Fruit fly (Drosophila melanogaster): ENCODE data around the gene Ipk2.

Gene Ipk2

dm6 chr2L:594635-595384 is 20.7 kb upstream of the Ipk2 start, which contains the start of gene Gsc (continued):
- TF ChIP-seq CoRest (tag; optimal IDR thresholded peaks at IDR 0.05) (peak; percentile 32), Hr3 (GFP tag; optimal IDR thresholded peaks at IDR 0.05) (no peak), CG10431 (GFP tag; optimal IDR thresholded peaks at IDR 0.05) (no peak), zen (tag; optimal IDR thresholded peaks at IDR 0.05) (no peak), Ets65A (GFP tag) (peak; percentile 87), HLH3B (GFP tag; IDR thresholded peaks at IDR 0.05) (no peak), klu (GFP tag; IDR thresholded peaks at IDR 0.05) (no peak), crol (GFP tag; IDR thresholded peaks at IDR 0.05) (peak; percentile 24), Abd-B (GFP tag; optimal IDR thresholded peaks at IDR 0.05) (no peak), vnd (GFP tag; IDR thresholded peaks at IDR 0.05; ENCODE audit: partially characterized antibody) (no peak), pum (GFP tag; optimal IDR thresholded peaks at IDR 0.05) (no peak)

- TF ChIP-seq CG8089 (GFP tag; optimal IDR thresholded peaks at IDR 0.05) (no peak), MTF-1 (GFP tag; optimal IDR thresholded peaks at IDR 0.05; ENCODE audit: borderline replicate concordance) (no peak), CG10979 (tag; optimal IDR thresholded peaks at IDR 0.05) (no peak), grn (GFP tag; optimal IDR thresholded peaks at IDR 0.05) (no peak), CG3995 (GFP tag; optimal IDR thresholded peaks at IDR 0.05) (no peak), slbo (GFP tag; IDR thresholded peaks at IDR 0.05) (0 out of 2 replicates have a peak, but pooled peaks have one; percentile 13), CG13287 (GFP tag; IDR thresholded peaks at IDR 0.05; ENCODE audit: partially characterized antibody) (no peak), al (GFP tag; IDR thresholded peaks at IDR 0.05) (no peak), Sin3A (optimal IDR thresholded peaks at IDR 0.05) (no peak), Mrtf (GFP tag; IDR thresholded peaks at IDR 0.05) (0 out of 3 replicates have a peak, but pooled peaks have one; percentile 13), CG8388 (GFP tag; optimal IDR thresholded peaks at IDR 0.05) (no peak), CG31441 (GFP tag; IDR thresholded peaks at IDR 0.05) (no peak), CG7928 (GFP tag; optimal IDR thresholded peaks at IDR 0.05) (no peak), Side (GFP tag; optimal IDR thresholded peaks at IDR 0.05) (no peak), nmo (GFP tag; optimal IDR thresholded peaks at IDR 0.05) (no peak), CG2120 (GFP tag; optimal IDR thresholded peaks at IDR 0.05) (no peak), CG12299 (tag; optimal IDR thresholded peaks at IDR 0.05) (no peak)
Measured at dm6 chr2L:594048-594447, 20.0 kb upstream of the Ipk2 start.

dm6 chr2L:591511-591910 is 17.4 kb upstream of the Ipk2 start:
- TF ChIP-seq HmgZ (tag; optimal IDR thresholded peaks at IDR 0.05) (no peak), Nf-YB (GFP tag; optimal IDR thresholded peaks at IDR 0.05) (peak; percentile 79), MESR4 (GFP tag; optimal IDR thresholded peaks at IDR 0.05) (no peak), nerfin-1 (tag; optimal IDR thresholded peaks at IDR 0.05) (peak; percentile 44), CG34422 (GFP tag; IDR thresholded peaks at IDR 0.05) (no peak), pros (GFP tag; optimal IDR thresholded peaks at IDR 0.05) (peak; percentile 35), trh (GFP tag; optimal IDR thresholded peaks at IDR 0.05) (no peak), Meics (GFP tag; optimal IDR thresholded peaks at IDR 0.05) (no peak), seq (GFP tag; IDR thresholded peaks at IDR 0.05) (peak; percentile 21; the same call in 1 of the 2 replicates), Nf-YC (tag; optimal IDR thresholded peaks at IDR 0.05) (peak; percentile 63), oc (tag; optimal IDR thresholded peaks at IDR 0.05) (peak; percentile 33), sisA (GFP tag; IDR thresholded peaks at IDR 0.05) (no peak), CG34376 (GFP tag; optimal IDR thresholded peaks at IDR 0.05) (no peak), CG10979 (tag; optimal IDR thresholded peaks at IDR 0.05) (no peak)

Data from whole organism, embryonic.